Worm (Caenorhabditis elegans) whole organism, L3 larva: ENCODE data around the gene Y57G7A.2.

Experiments used
- R02D3.7 ChIP-seq: fragments of 150-350 bp; optimal IDR thresholded peaks from 2 replicates; lab custom pipeline; 2014; ENCODE audit warnings: missing biosample characterization, missing genetic modification characterization
- ZK546.5 ChIP-seq: sonication (generic microtip); optimal IDR thresholded peaks from 2 replicates; lab custom pipeline; 2017; ENCODE audit warnings: missing biosample characterization, missing genetic modification characterization
- aly-2 ChIP-seq: fragments of 150-350 bp; optimal IDR thresholded peaks from 2 replicates; lab custom pipeline; 2014; ENCODE audit warnings: missing biosample characterization, missing genetic modification characterization
- ama-1 ChIP-seq: fragments of 150-350 bp; optimal IDR thresholded peaks from 2 replicates; lab custom pipeline; 2018
- ceh-16 ChIP-seq: sonication (generic microtip); optimal IDR thresholded peaks from 2 replicates; lab custom pipeline; 2017; ENCODE audit warnings: missing biosample characterization, missing genetic modification characterization
- ceh-28 ChIP-seq: fragments of 150-350 bp; optimal IDR thresholded peaks from 2 replicates; lab custom pipeline; 2014; ENCODE audit warnings: missing biosample characterization, missing genetic modification reagents, missing genetic modification characterization
- ceh-82 ChIP-seq: fragments of 150-350 bp; optimal IDR thresholded peaks from 2 replicates; lab custom pipeline; 2014; ENCODE audit warnings: missing biosample characterization, missing genetic modification characterization
- ceh-9 ChIP-seq: sonication (generic microtip); optimal IDR thresholded peaks from 2 replicates; lab custom pipeline; 2018; ENCODE audit warnings: missing biosample characterization, missing genetic modification characterization
- daf-12 ChIP-seq: fragments of 150-350 bp; optimal IDR thresholded peaks from 2 replicates; lab custom pipeline; 2014; ENCODE audit warnings: missing biosample characterization, missing genetic modification reagents, missing genetic modification characterization
- egl-27 ChIP-seq: sonication (generic microtip); optimal IDR thresholded peaks from 4 replicates; lab custom pipeline; 2017; ENCODE audit warnings: missing biosample characterization, missing genetic modification reagents, missing genetic modification characterization
- elt-1 ChIP-seq: fragments of 150-350 bp; optimal IDR thresholded peaks from 2 replicates; lab custom pipeline; 2014; ENCODE audit warnings: missing biosample characterization, missing genetic modification characterization
- elt-2 ChIP-seq: sonication (generic microtip); optimal IDR thresholded peaks from 2 replicates; lab custom pipeline; 2016; ENCODE audit warnings: missing genetic modification reagents, mild to moderate bottlenecking, missing genetic modification characterization, missing compliant biosample characterization
- elt-3 ChIP-seq, 3 experiments: fragments of 150-350 bp in 1 of 3; sonication (generic microtip) in 2 of 3; optimal IDR thresholded peaks; 2 replicates in 2 of 3; 4 replicates in 1 of 3; lab custom pipeline; 2014 to 2017; ENCODE audit warnings: missing biosample characterization in 3 of 3, missing genetic modification characterization in 3 of 3
- eor-1 ChIP-seq, 2 experiments: fragments of 150-350 bp; optimal IDR thresholded peaks; 2 replicates each; lab custom pipeline; 2014 to 2018; ENCODE audit warnings: missing biosample characterization in 2 of 2, missing genetic modification characterization in 2 of 2
- fkh-10 ChIP-seq: sonication (generic microtip); optimal IDR thresholded peaks from 2 replicates; lab custom pipeline; 2017; ENCODE audit warnings: missing biosample characterization, missing genetic modification reagents, missing genetic modification characterization
- fkh-2 ChIP-seq: fragments of 150-350 bp; optimal IDR thresholded peaks from 2 replicates; lab custom pipeline; 2014; ENCODE audit warnings: missing biosample characterization, missing genetic modification reagents, missing genetic modification characterization
- fos-1 ChIP-seq: fragments of 150-350 bp; optimal IDR thresholded peaks from 2 replicates; lab custom pipeline; 2014; ENCODE audit warnings: missing biosample characterization, missing genetic modification characterization
- hmg-11 ChIP-seq: sonication (generic microtip); optimal IDR thresholded peaks from 2 replicates; lab custom pipeline; 2016; ENCODE audit warnings: missing genetic modification characterization, missing compliant biosample characterization
- jun-1 ChIP-seq: fragments of 150-350 bp; optimal IDR thresholded peaks from 2 replicates; lab custom pipeline; 2014; ENCODE audit warnings: missing biosample characterization, missing genetic modification reagents, missing genetic modification characterization
- lin-15B ChIP-seq: fragments of 150-350 bp; optimal IDR thresholded peaks from 2 replicates; lab custom pipeline; 2014; ENCODE audit warnings: missing biosample characterization, missing genetic modification characterization
- lin-39 ChIP-seq: fragments of 150-350 bp; optimal IDR thresholded peaks from 2 replicates; lab custom pipeline; 2018; ENCODE audit warnings: missing biosample characterization, missing genetic modification reagents, missing genetic modification characterization
- lsy-12 ChIP-seq: sonication (generic microtip); optimal IDR thresholded peaks from 2 replicates; lab custom pipeline; 2016; ENCODE audit warnings: mild to moderate bottlenecking, missing genetic modification characterization, missing compliant biosample characterization
- mdl-1 ChIP-seq: fragments of 150-350 bp; optimal IDR thresholded peaks from 2 replicates; lab custom pipeline; 2014; ENCODE audit warnings: missing biosample characterization, missing genetic modification characterization
- mml-1 ChIP-seq: fragments of 150-350 bp; sonication (generic microtip); optimal IDR thresholded peaks from 3 replicates; lab custom pipeline; 2014; ENCODE audit warnings: missing biosample characterization, missing genetic modification characterization
- nfya-1 ChIP-seq: sonication (generic microtip); optimal IDR thresholded peaks from 2 replicates; lab custom pipeline; 2017; ENCODE audit warnings: missing genetic modification characterization, mild to moderate bottlenecking, missing compliant biosample characterization, antibody characterized with exemption, moderate library complexity; ENCODE audit not compliant: insufficient read depth
- nhr-11 ChIP-seq: fragments of 150-350 bp; optimal IDR thresholded peaks from 2 replicates; lab custom pipeline; 2014; ENCODE audit warnings: missing biosample characterization, missing genetic modification characterization
- nhr-12 ChIP-seq: fragments of 150-350 bp; optimal IDR thresholded peaks from 2 replicates; lab custom pipeline; 2014; ENCODE audit warnings: missing biosample characterization, missing genetic modification characterization
- nhr-237 ChIP-seq: fragments of 150-350 bp; optimal IDR thresholded peaks from 2 replicates; lab custom pipeline; 2014; ENCODE audit warnings: missing biosample characterization, missing genetic modification characterization
- nhr-25 ChIP-seq: sonication (generic microtip); optimal IDR thresholded peaks from 2 replicates; lab custom pipeline; 2017; ENCODE audit warnings: missing biosample characterization, missing genetic modification characterization
- nhr-28 ChIP-seq: fragments of 150-350 bp; optimal IDR thresholded peaks from 2 replicates; lab custom pipeline; 2014; ENCODE audit warnings: missing biosample characterization, missing genetic modification characterization
- nhr-43 ChIP-seq: sonication (generic microtip); optimal IDR thresholded peaks from 2 replicates; lab custom pipeline; 2016; ENCODE audit warnings: mild to moderate bottlenecking, missing genetic modification characterization, missing compliant biosample characterization; ENCODE audit not compliant: poor library complexity, severe bottlenecking
- nhr-67 ChIP-seq: fragments of 150-350 bp; optimal IDR thresholded peaks from 2 replicates; lab custom pipeline; 2014; ENCODE audit warnings: missing biosample characterization, missing genetic modification characterization
- nhr-76 ChIP-seq: fragments of 150-350 bp; sonication (generic microtip); optimal IDR thresholded peaks from 5 replicates; lab custom pipeline; 2014; ENCODE audit warnings: missing biosample characterization, missing genetic modification characterization
- nhr-77 ChIP-seq: fragments of 150-350 bp; optimal IDR thresholded peaks from 2 replicates; lab custom pipeline; 2014; ENCODE audit warnings: missing biosample characterization, missing genetic modification characterization
- pha-4 ChIP-seq: fragments of 150-350 bp; optimal IDR thresholded peaks from 2 replicates; lab custom pipeline; 2014; ENCODE audit warnings: missing biosample characterization, missing genetic modification reagents, missing genetic modification characterization
- pqm-1 ChIP-seq: fragments of 150-350 bp; optimal IDR thresholded peaks from 2 replicates; lab custom pipeline; 2017; ENCODE audit warnings: missing biosample characterization, missing genetic modification characterization, inconsistent platforms
- sea-2 ChIP-seq: fragments of 150-350 bp; sonication (generic microtip); optimal IDR thresholded peaks from 4 replicates; lab custom pipeline; 2014; ENCODE audit warnings: missing biosample characterization, missing genetic modification reagents, missing genetic modification characterization
- skn-1 ChIP-seq: fragments of 150-350 bp; optimal IDR thresholded peaks from 2 replicates; lab custom pipeline; 2014; ENCODE audit warnings: missing biosample characterization, missing genetic modification characterization
- snpc-4 ChIP-seq: fragments of 150-350 bp; optimal IDR thresholded peaks from 2 replicates; lab custom pipeline; 2014; ENCODE audit warnings: missing biosample characterization, missing genetic modification characterization
- tbx-2 ChIP-seq: sonication (generic microtip); optimal IDR thresholded peaks from 2 replicates; lab custom pipeline; 2016; ENCODE audit warnings: mild to moderate bottlenecking, missing genetic modification characterization, missing compliant biosample characterization
- unc-39 ChIP-seq: sonication (generic microtip); optimal IDR thresholded peaks from 4 replicates; lab custom pipeline; 2017; ENCODE audit warnings: missing biosample characterization, missing genetic modification characterization
- unc-62 ChIP-seq: fragments of 150-350 bp; sonication (generic microtip); optimal IDR thresholded peaks from 4 replicates; lab custom pipeline; 2014; ENCODE audit warnings: missing biosample characterization, missing genetic modification reagents, missing genetic modification characterization
- zag-1 ChIP-seq: fragments of 150-350 bp; optimal IDR thresholded peaks from 2 replicates; lab custom pipeline; 2014; ENCODE audit warnings: missing biosample characterization, missing genetic modification characterization
- ztf-11 ChIP-seq: fragments of 150-350 bp; optimal IDR thresholded peaks from 2 replicates; lab custom pipeline; 2014; ENCODE audit warnings: missing biosample characterization, missing genetic modification characterization
- ztf-4 ChIP-seq: fragments of 150-350 bp; optimal IDR thresholded peaks from 2 replicates; lab custom pipeline; 2014; ENCODE audit warnings: missing biosample characterization, missing genetic modification characterization

Gene Y57G7A.2

ce11 chrII:1306550-1306949 lies 10.7 kb downstream of the Y57G7A.2 start:
- no peak for TF ChIP-seq ceh-82

- TF ChIP-seq nhr-28 = no peak
- peak; percentile 71 for TF ChIP-seq lin-15B (tag; lab: Kevin White, UChicago)
- TF ChIP-seq fkh-2 (tag; lab: Kevin White, UChicago) = no peak
- no peak for TF ChIP-seq ztf-11 (tag; lab: Kevin White, UChicago)
- peak; percentile 13 for TF ChIP-seq lsy-12 (tag; lab: Kevin White, UChicago)
- no peak for TF ChIP-seq R02D3.7
- TF ChIP-seq elt-1 = no peak
- no peak for TF ChIP-seq nhr-43
- no peak for TF ChIP-seq mdl-1 (tag; lab: Kevin White, UChicago)
- TF ChIP-seq egl-27 = no peak
- no peak for TF ChIP-seq nhr-237 (tag; lab: Kevin White, UChicago)
- no peak for TF ChIP-seq nhr-77
- TF ChIP-seq pha-4 (tag; lab: Kevin White, UChicago) = peak; percentile 42
- no peak for TF ChIP-seq unc-62 (GFP tag; lab: Kevin White, UChicago)
- no peak for TF ChIP-seq eor-1 (tag; optimal IDR thresholded peaks at IDR 0.05; lab: Kevin White, UChicago)
- TF ChIP-seq nfya-1 (tag; lab: Kevin White, UChicago) = peak; percentile 46
- no peak for TF ChIP-seq elt-2 (tag; lab: Kevin White, UChicago)
- no peak for TF ChIP-seq skn-1
- TF ChIP-seq ceh-82 = no peak
- TF ChIP-seq ZK546.5 (tag; lab: Kevin White, UChicago) = no peak
- TF ChIP-seq aly-2 (tag; lab: Kevin White, UChicago) = no peak
- TF ChIP-seq zag-1 (tag; lab: Kevin White, UChicago) = no peak
- TF ChIP-seq ama-1 = peak; percentile 6
- TF ChIP-seq lin-39 (tag; lab: Kevin White, UChicago) = peak; percentile 58
- TF ChIP-seq pqm-1 = no peak
- TF ChIP-seq jun-1 = no peak
- TF ChIP-seq nhr-76 (tag; lab: Kevin White, UChicago) = no peak
- no peak for TF ChIP-seq mml-1 (tag; lab: Kevin White, UChicago)
- TF ChIP-seq sea-2 (GFP tag; lab: Kevin White, UChicago) = no peak
- no peak for TF ChIP-seq ceh-9 (tag; lab: Kevin White, UChicago)
- TF ChIP-seq daf-12 (tag; lab: Kevin White, UChicago) = no peak
- no peak for TF ChIP-seq ceh-16 (tag; lab: Kevin White, UChicago)
- no peak for TF ChIP-seq fkh-10 (GFP tag; lab: Kevin White, UChicago)
- no peak for TF ChIP-seq tbx-2 (tag; lab: Kevin White, UChicago)
- TF ChIP-seq hmg-11 (tag; lab: Kevin White, UChicago) = peak; percentile 14
- no peak for TF ChIP-seq nhr-25
- TF ChIP-seq nhr-11 = no peak
- TF ChIP-seq nhr-67 (tag; lab: Kevin White, UChicago) = no peak
- TF ChIP-seq ztf-4 = no peak
- TF ChIP-seq snpc-4 (tag; lab: Kevin White, UChicago) = no peak
- no peak for TF ChIP-seq elt-3 (tag; optimal IDR thresholded peaks at IDR 0.05; lab: Kevin White, UChicago)
- TF ChIP-seq ceh-28 (tag; lab: Kevin White, UChicago) = no peak
- TF ChIP-seq fos-1 (tag; lab: Kevin White, UChicago) = no peak
- TF ChIP-seq nhr-12 (tag; lab: Kevin White, UChicago) = no peak
- no peak for TF ChIP-seq unc-39 (tag; lab: Kevin White, UChicago)
- TF ChIP-seq, all 47 proteins: peak for 7
Measured at ce11 chrII:1309892-1310516, 14.1 kb downstream of the Y57G7A.2 start, which contains the start of the genes alh-6 and fcho-1. TSS of gene alh-6 (minus strand) at chrII:1310133. TSS of gene fcho-1 (plus strand) at chrII:1310515.
